Worm (Caenorhabditis elegans): ENCODE measurements around the gene cnc-4.

cnc-4 gene

DNA sequence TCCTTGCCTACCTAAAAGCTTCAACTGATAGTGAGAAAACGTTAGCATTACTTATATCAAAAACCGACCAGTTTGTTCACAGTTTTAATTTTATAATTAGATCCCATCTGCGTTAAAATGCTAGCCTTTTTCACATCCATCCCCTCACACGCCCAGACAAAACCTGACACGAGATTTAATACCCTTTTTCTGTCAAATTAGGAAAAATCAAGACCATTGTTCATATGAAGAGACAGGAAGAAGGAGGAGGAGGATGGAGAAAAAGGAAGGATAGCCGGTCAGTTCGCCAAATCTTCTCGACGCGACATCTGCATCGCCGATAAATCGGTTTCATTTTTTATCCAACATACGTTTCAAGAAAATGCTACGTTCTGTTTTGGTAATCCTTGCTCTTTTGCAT lies 729 bp downstream of the cnc-4 start, which contains the start of gene cnc-3:
cnc-3 (plus strand) TSS at position 281 of the 400 bp plus-strand sequence.
- TF ChIP-seq madf-2 (tag; optimal IDR thresholded peaks at IDR 0.05) = no peak
- no peak for TF ChIP-seq unc-55 (GFP tag; optimal IDR thresholded peaks at IDR 0.05)
- TF ChIP-seq ceh-22 (tag; optimal IDR thresholded peaks at IDR 0.05) = no peak
- no peak for TF ChIP-seq ceh-48 (tag; optimal IDR thresholded peaks at IDR 0.05)
- TF ChIP-seq ama-1 (optimal IDR thresholded peaks at IDR 0.05) = no peak
- no peak for TF ChIP-seq nfya-1 (tag; optimal IDR thresholded peaks at IDR 0.05)
- TF ChIP-seq dmd-4 (tag; optimal IDR thresholded peaks at IDR 0.05; ENCODE audit: borderline replicate concordance) = no peak
- TF ChIP-seq pqm-1 (tag; optimal IDR thresholded peaks at IDR 0.05) = no peak
- no peak for TF ChIP-seq mec-3 (tag; optimal IDR thresholded peaks at IDR 0.05; ENCODE audit: borderline replicate concordance)
- no peak for TF ChIP-seq eyg-1 (tag; optimal IDR thresholded peaks at IDR 0.05)
- TF ChIP-seq unc-86 (tag; optimal IDR thresholded peaks at IDR 0.05) = no peak
- TF ChIP-seq fax-1 (tag; optimal IDR thresholded peaks at IDR 0.05) = no peak
- no peak for TF ChIP-seq elt-4 (tag; optimal IDR thresholded peaks at IDR 0.05)
- no peak for TF ChIP-seq sdc-2 (tag; optimal IDR thresholded peaks at IDR 0.05)
- no peak for TF ChIP-seq hlh-6 (tag; optimal IDR thresholded peaks at IDR 0.05)
- TF ChIP-seq ceh-34 (tag; optimal IDR thresholded peaks at IDR 0.05) = no peak
- no peak for TF ChIP-seq ceh-9 (tag; optimal IDR thresholded peaks at IDR 0.05)
- no peak for TF ChIP-seq tbx-7 (tag; optimal IDR thresholded peaks at IDR 0.05)
- no peak for TF ChIP-seq ceh-31 (tag; optimal IDR thresholded peaks at IDR 0.05)

DNA sequence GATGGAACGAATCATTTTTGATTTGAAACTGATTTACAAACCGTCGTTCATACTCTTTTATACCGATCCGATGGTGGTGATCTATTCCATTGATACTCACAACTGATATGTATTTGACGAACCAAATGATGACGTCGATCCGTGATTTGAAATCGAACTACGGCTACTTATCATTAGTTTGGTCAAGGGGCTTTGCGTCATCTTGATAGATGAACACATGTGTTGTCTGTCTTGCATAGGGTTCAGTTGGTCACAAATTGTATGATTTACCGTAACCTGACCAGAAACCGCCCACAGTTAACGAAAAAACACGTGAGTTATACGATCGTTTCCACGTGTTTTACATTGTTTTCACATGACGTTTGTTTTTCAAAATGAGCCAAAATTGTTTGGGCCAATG lies 3.2 kb downstream of the cnc-4 start, which contains the start of gene cnc-2:
cnc-2 (minus strand) TSS at position 24 of the 400 bp plus-strand sequence.
- TF ChIP-seq hlh-15 (tag; optimal IDR thresholded peaks at IDR 0.05) = no peak
- TF ChIP-seq dmd-4 (tag; optimal IDR thresholded peaks at IDR 0.05; ENCODE audit: borderline replicate concordance) = no peak
- no peak for TF ChIP-seq unc-86 (tag; optimal IDR thresholded peaks at IDR 0.05)
- TF ChIP-seq pag-3 (tag; optimal IDR thresholded peaks at IDR 0.05; ENCODE audit: borderline replicate concordance) = no peak
- no peak for TF ChIP-seq ceh-14 (tag; optimal IDR thresholded peaks at IDR 0.05)
- TF ChIP-seq gmeb-2 (tag; optimal IDR thresholded peaks at IDR 0.05) = no peak
- no peak for TF ChIP-seq elt-4 (tag; optimal IDR thresholded peaks at IDR 0.05)
- TF ChIP-seq ceh-22 (tag; optimal IDR thresholded peaks at IDR 0.05) = no peak
- no peak for TF ChIP-seq hlh-6 (tag; optimal IDR thresholded peaks at IDR 0.05)
- no peak for TF ChIP-seq unc-3 (GFP tag; conservative IDR thresholded peaks at IDR 0.05)
- no peak for TF ChIP-seq unc-3 (tag; optimal IDR thresholded peaks at IDR 0.05)

DNA sequence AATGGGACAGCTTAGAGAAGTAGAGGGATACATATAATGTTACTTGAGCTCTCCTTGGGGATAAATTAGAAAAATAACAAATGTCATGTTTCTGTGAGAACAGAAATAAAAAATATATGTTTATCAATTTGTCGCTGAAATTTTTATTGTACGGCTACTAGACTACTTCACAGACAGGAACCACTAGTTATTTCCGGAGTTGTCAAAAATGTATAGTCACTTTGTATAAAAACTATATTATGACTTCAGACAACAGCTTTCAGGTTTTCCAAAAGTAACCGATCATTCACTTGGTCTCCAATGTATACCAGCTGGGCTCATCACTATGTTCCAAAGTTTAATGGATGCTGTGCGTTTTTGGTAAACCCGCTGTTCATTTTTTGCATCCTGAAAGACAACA lies 4.3 kb downstream of the cnc-4 start, which contains the start of gene srj-23:
srj-23 (plus strand) TSS at position 301 of the 400 bp plus-strand sequence.
- no peak for TF ChIP-seq T23F11.4 (GFP tag; optimal IDR thresholded peaks at IDR 0.05)
- no peak for TF ChIP-seq pha-4 (tag; optimal IDR thresholded peaks at IDR 0.05)
- no peak for TF ChIP-seq ceh-18 (tag; optimal IDR thresholded peaks at IDR 0.05)
- TF ChIP-seq pqm-1 (tag; optimal IDR thresholded peaks at IDR 0.05) = no peak
- no peak for TF ChIP-seq mec-3 (tag; optimal IDR thresholded peaks at IDR 0.05; ENCODE audit: borderline replicate concordance)
- no peak for TF ChIP-seq hlh-8 (tag; optimal IDR thresholded peaks at IDR 0.05)
- no peak for TF ChIP-seq sox-2 (GFP tag; IDR thresholded peaks at IDR 0.05)
- TF ChIP-seq unc-55 (GFP tag; optimal IDR thresholded peaks at IDR 0.05) = no peak
- TF ChIP-seq madf-2 (tag; optimal IDR thresholded peaks at IDR 0.05) = no peak
- no peak for TF ChIP-seq zip-5 (tag; optimal IDR thresholded peaks at IDR 0.05)
- no peak for TF ChIP-seq fax-1 (tag; optimal IDR thresholded peaks at IDR 0.05)
- no peak for TF ChIP-seq ets-4 (tag; optimal IDR thresholded peaks at IDR 0.05)
- no peak for TF ChIP-seq nhr-11 (tag; optimal IDR thresholded peaks at IDR 0.05)
- no peak for TF ChIP-seq C38D4.7 (GFP tag; optimal IDR thresholded peaks at IDR 0.05)
- no peak for TF ChIP-seq gmeb-2 (tag; optimal IDR thresholded peaks at IDR 0.05)
- TF ChIP-seq hlh-30 (tag; optimal IDR thresholded peaks at IDR 0.05; ENCODE audit: insufficient read depth) = no peak
- TF ChIP-seq K02D7.2 (tag; optimal IDR thresholded peaks at IDR 0.05) = no peak
- no peak for TF ChIP-seq unc-86 (tag; optimal IDR thresholded peaks at IDR 0.05)
- no peak for TF ChIP-seq pros-1 (tag; optimal IDR thresholded peaks at IDR 0.05)

DNA sequence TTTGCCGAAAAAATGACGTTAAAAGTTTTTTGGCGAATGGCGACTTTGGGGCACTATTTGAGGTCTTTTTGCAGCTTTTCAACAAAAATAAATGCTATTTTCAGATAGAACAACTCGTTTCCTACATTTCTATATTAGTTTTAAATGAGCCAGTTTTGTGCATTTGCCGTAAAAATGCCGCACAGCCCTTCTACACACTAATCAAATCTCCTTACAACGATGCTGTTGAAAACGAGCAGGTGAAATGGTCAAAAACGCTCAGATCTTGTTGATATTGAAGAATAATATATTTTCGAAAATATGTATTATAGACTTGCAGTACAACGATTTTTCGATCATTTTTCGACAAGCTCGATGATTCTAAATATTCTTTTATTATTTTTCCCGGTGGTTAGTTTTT lies 7.8 kb downstream of the cnc-4 start, which contains the start of gene chil-14:
chil-14 (plus strand) TSS at position 301 of the 400 bp plus-strand sequence.
- TF ChIP-seq pha-2 (tag; optimal IDR thresholded peaks at IDR 0.05) = no peak
- TF ChIP-seq ceh-14 (tag; optimal IDR thresholded peaks at IDR 0.05) = no peak
- TF ChIP-seq unc-3 (GFP tag; conservative IDR thresholded peaks at IDR 0.05) = no peak
- no peak for TF ChIP-seq unc-3 (tag; optimal IDR thresholded peaks at IDR 0.05)
- TF ChIP-seq madf-2 (tag; optimal IDR thresholded peaks at IDR 0.05) = no peak
- TF ChIP-seq odd-2 (tag; optimal IDR thresholded peaks at IDR 0.05) = no peak
- TF ChIP-seq nfya-1 (tag; optimal IDR thresholded peaks at IDR 0.05) = no peak
- no peak for TF ChIP-seq ceh-18 (tag; optimal IDR thresholded peaks at IDR 0.05)
